Worm (Caenorhabditis elegans) whole organism, L2 larva: ENCODE data around the gene W09H1.1.
A peak's percentile ranks its signal among the peaks of the same experiment; 100 is the strongest.

Experiments used
- F13H6.1 ChIP-seq: sonication (generic microtip); optimal IDR thresholded peaks from 2 replicates; lab custom pipeline; 2016; ENCODE audit warnings: missing genetic modification characterization, missing compliant biosample characterization
- aly-2 ChIP-seq: fragments of 150-350 bp; optimal IDR thresholded peaks from 2 replicates; lab custom pipeline; 2014; ENCODE audit warnings: missing biosample characterization, missing genetic modification characterization
- ama-1 ChIP-seq: fragments of 150-350 bp; optimal IDR thresholded peaks from 2 replicates; lab custom pipeline; 2018; ENCODE audit warnings: inconsistent platforms
- blmp-1 ChIP-seq: sonication (generic microtip); optimal IDR thresholded peaks from 2 replicates; lab custom pipeline; 2017; ENCODE audit warnings: missing genetic modification characterization, mild to moderate bottlenecking, missing compliant biosample characterization, antibody characterized with exemption, moderate library complexity; ENCODE audit not compliant: insufficient read depth
- ceh-16 ChIP-seq: fragments of 150-350 bp; optimal IDR thresholded peaks from 2 replicates; lab custom pipeline; 2014; ENCODE audit warnings: missing biosample characterization, missing genetic modification characterization
- ceh-82 ChIP-seq: fragments of 150-350 bp; optimal IDR thresholded peaks from 2 replicates; lab custom pipeline; 2014; ENCODE audit warnings: missing biosample characterization, missing genetic modification characterization
- egl-27 ChIP-seq: sonication (generic microtip); optimal IDR thresholded peaks from 3 replicates; lab custom pipeline; 2017; ENCODE audit warnings: missing biosample characterization, missing genetic modification reagents, missing genetic modification characterization
- elt-1 ChIP-seq: fragments of 150-350 bp; optimal IDR thresholded peaks from 2 replicates; lab custom pipeline; 2014; ENCODE audit warnings: missing biosample characterization, missing genetic modification characterization
- elt-3 ChIP-seq: sonication (generic microtip); optimal IDR thresholded peaks from 2 replicates; lab custom pipeline; 2017; ENCODE audit warnings: missing biosample characterization, missing genetic modification characterization
- lin-13 ChIP-seq: fragments of 150-350 bp; optimal IDR thresholded peaks from 2 replicates; lab custom pipeline; 2014; ENCODE audit warnings: missing biosample characterization, missing genetic modification reagents, missing genetic modification characterization
- lin-39 ChIP-seq: fragments of 150-350 bp; optimal IDR thresholded peaks from 2 replicates; lab custom pipeline; 2014; ENCODE audit warnings: missing biosample characterization, missing genetic modification reagents, missing genetic modification characterization
- lsy-2 ChIP-seq, 2 experiments: fragments of 150-350 bp in 1 of 2; sonication (generic microtip) in 1 of 2; optimal IDR thresholded peaks; 2 replicates each; lab custom pipeline; 2014 to 2017; ENCODE audit warnings: missing biosample characterization in 2 of 2, missing genetic modification characterization in 2 of 2
- mab-5 ChIP-seq: fragments of 150-350 bp; optimal IDR thresholded peaks from 2 replicates; lab custom pipeline; 2014; ENCODE audit warnings: missing biosample characterization, missing genetic modification characterization
- mbf-1 ChIP-seq: sonication (generic microtip); optimal IDR thresholded peaks from 2 replicates; lab custom pipeline; 2017; ENCODE audit warnings: missing biosample characterization, missing genetic modification characterization
- mdl-1 ChIP-seq, 2 experiments: fragments of 150-350 bp in 1 of 2; sonication (generic microtip) in 1 of 2; optimal IDR thresholded peaks; 2 replicates each; lab custom pipeline; 2017; ENCODE audit warnings: missing biosample characterization in 2 of 2, missing genetic modification characterization in 2 of 2
- nhr-10 ChIP-seq: sonication (generic microtip); optimal IDR thresholded peaks from 2 replicates; lab custom pipeline; 2017; ENCODE audit warnings: missing biosample characterization, missing genetic modification characterization
- nhr-11 ChIP-seq: fragments of 150-350 bp; optimal IDR thresholded peaks from 2 replicates; lab custom pipeline; 2014; ENCODE audit warnings: missing biosample characterization, missing genetic modification characterization
- nhr-21 ChIP-seq: fragments of 150-350 bp; optimal IDR thresholded peaks from 2 replicates; lab custom pipeline; 2014; ENCODE audit warnings: missing biosample characterization, missing genetic modification characterization
- nhr-23 ChIP-seq: fragments of 150-350 bp; optimal IDR thresholded peaks from 2 replicates; lab custom pipeline; 2014; ENCODE audit warnings: missing biosample characterization, missing genetic modification reagents, missing genetic modification characterization
- nhr-25 ChIP-seq: fragments of 150-350 bp; sonication (generic microtip); optimal IDR thresholded peaks from 3 replicates; lab custom pipeline; 2014; ENCODE audit warnings: missing biosample characterization, missing genetic modification characterization
- nhr-6 ChIP-seq: fragments of 150-350 bp; optimal IDR thresholded peaks from 2 replicates; lab custom pipeline; 2014; ENCODE audit warnings: missing biosample characterization, missing genetic modification characterization
- nhr-77 ChIP-seq: fragments of 150-350 bp; optimal IDR thresholded peaks from 2 replicates; lab custom pipeline; 2014; ENCODE audit warnings: missing biosample characterization, missing genetic modification characterization
- peb-1 ChIP-seq: fragments of 150-350 bp; optimal IDR thresholded peaks from 2 replicates; lab custom pipeline; 2014; ENCODE audit warnings: missing biosample characterization, missing genetic modification characterization
- sem-4 ChIP-seq: fragments of 150-350 bp; optimal IDR thresholded peaks from 2 replicates; lab custom pipeline; 2014; ENCODE audit warnings: missing biosample characterization, missing genetic modification reagents, missing genetic modification characterization
- skn-1 ChIP-seq: sonication (generic microtip); optimal IDR thresholded peaks from 2 replicates; lab custom pipeline; 2017; ENCODE audit warnings: missing biosample characterization, missing genetic modification characterization
- sma-3 ChIP-seq: sonication (generic microtip); optimal IDR thresholded peaks from 2 replicates; lab custom pipeline; 2016; ENCODE audit warnings: missing genetic modification reagents, missing genetic modification characterization, missing compliant biosample characterization
- sma-9 ChIP-seq, 2 experiments: fragments of 150-350 bp in 1 of 2; sonication (generic microtip) in 1 of 2; optimal IDR thresholded peaks; 2 replicates each; lab custom pipeline; 2014 to 2016; ENCODE audit warnings: missing genetic modification characterization in 2 of 2, mild to moderate bottlenecking in 1 of 2, missing biosample characterization in 1 of 2, missing compliant biosample characterization in 1 of 2, missing genetic modification reagents in 1 of 2, moderate library complexity in 1 of 2
- snpc-4 ChIP-seq: fragments of 150-350 bp; optimal IDR thresholded peaks from 2 replicates; lab custom pipeline; 2014; ENCODE audit warnings: missing biosample characterization, missing genetic modification characterization
- unc-39 ChIP-seq: fragments of 150-350 bp; optimal IDR thresholded peaks from 2 replicates; lab custom pipeline; 2014; ENCODE audit warnings: missing biosample characterization, missing genetic modification characterization
- unc-55 ChIP-seq: fragments of 150-350 bp; sonication (generic microtip); optimal IDR thresholded peaks from 3 replicates; lab custom pipeline; 2014; ENCODE audit warnings: missing biosample characterization, missing genetic modification reagents, missing genetic modification characterization
- unc-62 ChIP-seq: fragments of 150-350 bp; optimal IDR thresholded peaks from 2 replicates; lab custom pipeline; 2014; ENCODE audit warnings: missing biosample characterization, missing genetic modification reagents, missing genetic modification characterization
- ztf-11 ChIP-seq: sonication (generic microtip); optimal IDR thresholded peaks from 2 replicates; lab custom pipeline; 2017; ENCODE audit warnings: missing biosample characterization, missing genetic modification characterization
- ztf-4 ChIP-seq: fragments of 150-350 bp; optimal IDR thresholded peaks from 2 replicates; lab custom pipeline; 2014; ENCODE audit warnings: missing biosample characterization, missing genetic modification characterization

Gene W09H1.1

DNA sequence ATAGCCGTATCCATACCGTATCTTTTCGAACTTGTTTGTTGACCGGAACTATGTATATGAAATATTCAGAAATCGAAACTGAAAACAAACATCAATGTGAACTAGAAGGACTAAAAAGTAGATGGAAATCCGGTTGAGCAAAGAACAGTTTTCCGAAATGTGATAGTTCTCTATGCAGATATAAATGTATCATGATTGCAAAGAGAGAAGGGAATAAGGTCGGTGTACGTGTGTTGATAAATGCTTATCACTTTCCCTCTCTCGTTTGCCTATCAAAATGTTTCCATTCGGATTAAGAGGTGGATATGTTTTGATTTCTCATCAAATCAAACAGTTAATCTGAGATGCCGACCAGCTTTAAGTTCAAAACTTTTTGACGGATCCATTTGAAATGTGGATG lies 33.1 kb downstream of the W09H1.1 start:
- TF ChIP-seq nhr-21 (tag; lab: Kevin White, UChicago) (peak; percentile 56), mdl-1 (tag; optimal IDR thresholded peaks at IDR 0.05; lab: Kevin White, UChicago) (no peak), blmp-1 (tag; lab: Kevin White, UChicago) (peak; percentile 29)
- TF ChIP-seq, all 48 proteins: peak for 2

DNA sequence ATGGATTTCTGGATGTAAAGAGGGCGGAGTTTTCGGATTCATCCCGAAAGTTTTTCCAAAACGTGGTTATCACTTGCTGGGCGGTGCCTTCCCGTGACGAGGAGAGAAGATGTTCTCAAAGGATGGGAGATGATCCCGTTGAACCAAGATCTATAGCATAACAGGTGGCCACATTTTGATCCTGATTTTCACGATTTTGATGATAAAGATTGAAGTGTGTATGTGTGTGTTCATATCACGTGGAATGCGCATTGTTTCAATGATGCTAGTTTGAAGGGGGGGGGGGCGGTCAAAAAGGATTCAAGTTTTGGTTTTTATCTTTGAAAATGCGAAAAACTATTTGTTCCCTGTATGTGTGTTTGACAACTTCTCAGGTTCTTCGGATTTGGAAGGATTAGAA lies 36.2 kb downstream of the W09H1.1 start, which contains the start of gene mltn-1:
TSS of gene mltn-1 (minus strand) at position 22 of the 400 bp plus-strand sequence.
- no peak for TF ChIP-seq unc-39
- peak; percentile 83 for TF ChIP-seq nhr-21 (tag; lab: Kevin White, UChicago)
- no peak for TF ChIP-seq lin-13 (GFP tag; lab: Kevin White, UChicago)
- TF ChIP-seq sma-3 (GFP tag; lab: Kevin White, UChicago), result no peak
- TF ChIP-seq mab-5 (tag; lab: Kevin White, UChicago), result no peak
- TF ChIP-seq aly-2 (tag; lab: Kevin White, UChicago), result no peak
- TF ChIP-seq nhr-6, result no peak
- TF ChIP-seq, all 48 proteins: peak for 1

DNA sequence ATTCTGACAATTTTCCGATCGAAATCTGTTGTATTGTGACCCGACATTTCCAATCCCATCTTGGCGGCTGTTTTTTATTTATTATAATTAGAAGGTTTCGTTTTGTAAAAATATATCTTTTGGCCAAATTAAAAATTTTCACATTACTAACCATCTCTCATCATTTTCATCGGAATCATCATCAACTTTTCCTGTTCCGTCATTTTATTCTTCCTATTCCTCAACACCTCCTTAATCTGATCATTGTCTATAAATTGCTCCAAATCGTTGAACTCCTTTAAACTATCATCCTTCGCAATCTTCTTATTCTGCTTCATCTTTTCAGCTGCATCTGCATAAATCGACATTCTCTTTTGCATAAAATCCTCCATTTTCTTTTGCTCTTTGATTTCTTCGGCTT lies 39.0 kb downstream of the W09H1.1 start:
- TF ChIP-seq nhr-11, result no peak
- no peak for TF ChIP-seq F13H6.1 (tag; lab: Kevin White, UChicago)
- TF ChIP-seq ceh-16 (tag; lab: Kevin White, UChicago), result no peak
- TF ChIP-seq nhr-77, result no peak
- TF ChIP-seq unc-62 (GFP tag; lab: Kevin White, UChicago), result no peak
- TF ChIP-seq blmp-1 (tag; lab: Kevin White, UChicago), result no peak
- no peak for TF ChIP-seq nhr-10 (tag; lab: Kevin White, UChicago)
- no peak for TF ChIP-seq ztf-11 (tag; lab: Kevin White, UChicago)
- TF ChIP-seq peb-1 (tag; lab: Kevin White, UChicago), result no peak
- TF ChIP-seq aly-2 (tag; lab: Kevin White, UChicago), result no peak

DNA sequence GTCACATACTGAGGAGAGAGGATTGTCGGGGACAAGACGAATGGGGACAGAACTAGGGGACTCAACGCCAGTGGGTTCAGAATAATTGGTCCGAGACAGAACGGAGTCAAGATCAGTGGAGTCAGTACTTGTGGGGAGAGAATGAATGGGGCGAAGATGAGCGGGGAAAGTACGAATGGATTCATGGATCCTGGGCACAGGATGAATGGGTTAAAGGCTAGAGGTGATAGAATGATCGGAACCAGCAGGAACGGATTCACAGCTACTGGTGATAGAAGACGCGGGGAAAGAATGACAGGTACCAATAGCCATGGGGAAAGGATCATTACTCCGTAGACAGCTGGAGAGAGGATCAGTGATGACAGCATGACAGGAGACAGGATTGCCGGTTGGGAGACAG lies 41.8 kb downstream of the W09H1.1 start:
- TF ChIP-seq snpc-4 (tag; lab: Kevin White, UChicago), result no peak
- no peak for TF ChIP-seq sma-3 (GFP tag; lab: Kevin White, UChicago)
- no peak for TF ChIP-seq sem-4 (tag; lab: Kevin White, UChicago)
- TF ChIP-seq lsy-2 (tag; optimal IDR thresholded peaks at IDR 0.05; lab: Kevin White, UChicago), result no peak
- no peak for TF ChIP-seq peb-1 (tag; lab: Kevin White, UChicago)
- TF ChIP-seq ceh-82 (tag; lab: Kevin White, UChicago), result no peak
- no peak for TF ChIP-seq ztf-11 (tag; lab: Kevin White, UChicago)
- no peak for TF ChIP-seq mab-5 (tag; lab: Kevin White, UChicago)
- TF ChIP-seq elt-3, result no peak
- no peak for TF ChIP-seq skn-1 (tag; lab: Kevin White, UChicago)
- no peak for TF ChIP-seq nhr-11
- no peak for TF ChIP-seq ztf-4 (tag; lab: Kevin White, UChicago)
- TF ChIP-seq elt-1 (tag; lab: Kevin White, UChicago), result no peak
- TF ChIP-seq mdl-1 (tag; optimal IDR thresholded peaks at IDR 0.05; lab: Kevin White, UChicago), result no peak
- TF ChIP-seq lin-13 (GFP tag; lab: Kevin White, UChicago), result no peak
- TF ChIP-seq unc-55 (GFP tag; lab: Kevin White, UChicago), result no peak
- TF ChIP-seq sma-9 (GFP tag; optimal IDR thresholded peaks at IDR 0.05; lab: Kevin White, UChicago), result no peak
- no peak for TF ChIP-seq sma-9 (tag; optimal IDR thresholded peaks at IDR 0.05; lab: Kevin White, UChicago)
- TF ChIP-seq nhr-6, result no peak
- TF ChIP-seq lin-39 (tag; lab: Kevin White, UChicago), result no peak

DNA sequence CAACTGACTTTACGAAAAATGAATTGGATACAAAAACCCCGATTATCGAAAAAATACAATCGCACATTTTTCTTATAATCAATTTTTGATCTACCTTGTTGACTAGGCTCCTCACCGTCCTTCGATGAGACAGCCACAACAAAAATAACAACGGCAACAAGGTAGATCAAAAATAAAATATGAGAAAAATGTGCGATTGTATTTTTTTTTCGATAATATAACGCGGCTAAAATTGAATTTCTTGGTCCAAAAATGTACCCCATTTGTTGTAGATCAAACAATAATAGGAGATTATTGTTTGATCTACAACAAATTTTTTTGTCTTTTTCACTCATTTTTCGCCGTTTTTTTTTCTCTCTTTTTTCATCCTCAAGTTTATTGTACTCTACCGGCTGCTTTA lies 50.8 kb downstream of the W09H1.1 start:
- TF ChIP-seq sma-3 (GFP tag; lab: Kevin White, UChicago) (no peak), peb-1 (tag; lab: Kevin White, UChicago) (no peak), ama-1 (lab: Kevin White, UChicago) (no peak), nhr-25 (tag; lab: Kevin White, UChicago) (no peak), aly-2 (tag; lab: Kevin White, UChicago) (no peak), nhr-21 (tag; lab: Kevin White, UChicago) (no peak), mbf-1 (no peak), nhr-23 (no peak), ceh-16 (tag; lab: Kevin White, UChicago) (no peak), egl-27 (no peak), snpc-4 (tag; lab: Kevin White, UChicago) (no peak)
